Worm (Caenorhabditis elegans) whole organism, L3 larva: Measurements from ENCODE around the gene Y67D8B.5.

Source experiments
- R02D3.7 ChIP-seq: fragments of 150-350 bp; optimal IDR thresholded peaks from 2 replicates; lab custom pipeline; 2014; ENCODE audit warnings: missing biosample characterization, missing genetic modification characterization
- ZK546.5 ChIP-seq: sonication (generic microtip); optimal IDR thresholded peaks from 2 replicates; lab custom pipeline; 2017; ENCODE audit warnings: missing biosample characterization, missing genetic modification characterization
- aly-2 ChIP-seq: fragments of 150-350 bp; optimal IDR thresholded peaks from 2 replicates; lab custom pipeline; 2014; ENCODE audit warnings: missing biosample characterization, missing genetic modification characterization
- ama-1 ChIP-seq: fragments of 150-350 bp; optimal IDR thresholded peaks from 2 replicates; lab custom pipeline; 2018
- ceh-16 ChIP-seq: sonication (generic microtip); optimal IDR thresholded peaks from 2 replicates; lab custom pipeline; 2017; ENCODE audit warnings: missing biosample characterization, missing genetic modification characterization
- ceh-28 ChIP-seq: fragments of 150-350 bp; optimal IDR thresholded peaks from 2 replicates; lab custom pipeline; 2014; ENCODE audit warnings: missing biosample characterization, missing genetic modification reagents, missing genetic modification characterization
- ceh-82 ChIP-seq: fragments of 150-350 bp; optimal IDR thresholded peaks from 2 replicates; lab custom pipeline; 2014; ENCODE audit warnings: missing biosample characterization, missing genetic modification characterization
- ceh-9 ChIP-seq: sonication (generic microtip); optimal IDR thresholded peaks from 2 replicates; lab custom pipeline; 2018; ENCODE audit warnings: missing biosample characterization, missing genetic modification characterization
- daf-12 ChIP-seq: fragments of 150-350 bp; optimal IDR thresholded peaks from 2 replicates; lab custom pipeline; 2014; ENCODE audit warnings: missing biosample characterization, missing genetic modification reagents, missing genetic modification characterization
- egl-27 ChIP-seq: sonication (generic microtip); optimal IDR thresholded peaks from 4 replicates; lab custom pipeline; 2017; ENCODE audit warnings: missing biosample characterization, missing genetic modification reagents, missing genetic modification characterization
- egl-5 ChIP-seq: fragments of 150-350 bp; optimal IDR thresholded peaks from 2 replicates; lab custom pipeline; 2017; ENCODE audit warnings: missing biosample characterization, missing genetic modification reagents, missing genetic modification characterization, inconsistent platforms
- elt-1 ChIP-seq: fragments of 150-350 bp; optimal IDR thresholded peaks from 2 replicates; lab custom pipeline; 2014; ENCODE audit warnings: missing biosample characterization, missing genetic modification characterization
- elt-2 ChIP-seq: sonication (generic microtip); optimal IDR thresholded peaks from 2 replicates; lab custom pipeline; 2016; ENCODE audit warnings: missing genetic modification reagents, mild to moderate bottlenecking, missing genetic modification characterization, missing compliant biosample characterization
- elt-3 ChIP-seq, 3 experiments: fragments of 150-350 bp in 1 of 3; sonication (generic microtip) in 2 of 3; optimal IDR thresholded peaks; 2 replicates in 2 of 3; 4 replicates in 1 of 3; lab custom pipeline; 2014 to 2017; ENCODE audit warnings: missing biosample characterization in 3 of 3, missing genetic modification characterization in 3 of 3
- eor-1 ChIP-seq, 2 experiments: fragments of 150-350 bp; optimal IDR thresholded peaks; 2 replicates each; lab custom pipeline; 2014 to 2018; ENCODE audit warnings: missing biosample characterization in 2 of 2, missing genetic modification characterization in 2 of 2
- fkh-10 ChIP-seq: sonication (generic microtip); optimal IDR thresholded peaks from 2 replicates; lab custom pipeline; 2017; ENCODE audit warnings: missing biosample characterization, missing genetic modification reagents, missing genetic modification characterization
- fkh-2 ChIP-seq: fragments of 150-350 bp; optimal IDR thresholded peaks from 2 replicates; lab custom pipeline; 2014; ENCODE audit warnings: missing biosample characterization, missing genetic modification reagents, missing genetic modification characterization
- fos-1 ChIP-seq: fragments of 150-350 bp; optimal IDR thresholded peaks from 2 replicates; lab custom pipeline; 2014; ENCODE audit warnings: missing biosample characterization, missing genetic modification characterization
- hmg-11 ChIP-seq: sonication (generic microtip); optimal IDR thresholded peaks from 2 replicates; lab custom pipeline; 2016; ENCODE audit warnings: missing genetic modification characterization, missing compliant biosample characterization
- jun-1 ChIP-seq: fragments of 150-350 bp; optimal IDR thresholded peaks from 2 replicates; lab custom pipeline; 2014; ENCODE audit warnings: missing biosample characterization, missing genetic modification reagents, missing genetic modification characterization
- lin-15B ChIP-seq: fragments of 150-350 bp; optimal IDR thresholded peaks from 2 replicates; lab custom pipeline; 2014; ENCODE audit warnings: missing biosample characterization, missing genetic modification characterization
- lin-39 ChIP-seq: fragments of 150-350 bp; optimal IDR thresholded peaks from 2 replicates; lab custom pipeline; 2018; ENCODE audit warnings: missing biosample characterization, missing genetic modification reagents, missing genetic modification characterization
- lsy-12 ChIP-seq: sonication (generic microtip); optimal IDR thresholded peaks from 2 replicates; lab custom pipeline; 2016; ENCODE audit warnings: mild to moderate bottlenecking, missing genetic modification characterization, missing compliant biosample characterization
- mdl-1 ChIP-seq: fragments of 150-350 bp; optimal IDR thresholded peaks from 2 replicates; lab custom pipeline; 2014; ENCODE audit warnings: missing biosample characterization, missing genetic modification characterization
- mml-1 ChIP-seq: fragments of 150-350 bp; sonication (generic microtip); optimal IDR thresholded peaks from 3 replicates; lab custom pipeline; 2014; ENCODE audit warnings: missing biosample characterization, missing genetic modification characterization
- nfya-1 ChIP-seq: sonication (generic microtip); optimal IDR thresholded peaks from 2 replicates; lab custom pipeline; 2017; ENCODE audit warnings: missing genetic modification characterization, mild to moderate bottlenecking, missing compliant biosample characterization, antibody characterized with exemption, moderate library complexity; ENCODE audit not compliant: insufficient read depth
- nhr-11 ChIP-seq: fragments of 150-350 bp; optimal IDR thresholded peaks from 2 replicates; lab custom pipeline; 2014; ENCODE audit warnings: missing biosample characterization, missing genetic modification characterization
- nhr-12 ChIP-seq: fragments of 150-350 bp; optimal IDR thresholded peaks from 2 replicates; lab custom pipeline; 2014; ENCODE audit warnings: missing biosample characterization, missing genetic modification characterization
- nhr-23 ChIP-seq: fragments of 150-350 bp; optimal IDR thresholded peaks from 2 replicates; lab custom pipeline; 2014; ENCODE audit warnings: missing biosample characterization, missing genetic modification reagents, missing genetic modification characterization
- nhr-237 ChIP-seq: fragments of 150-350 bp; optimal IDR thresholded peaks from 2 replicates; lab custom pipeline; 2014; ENCODE audit warnings: missing biosample characterization, missing genetic modification characterization
- nhr-25 ChIP-seq: sonication (generic microtip); optimal IDR thresholded peaks from 2 replicates; lab custom pipeline; 2017; ENCODE audit warnings: missing biosample characterization, missing genetic modification characterization
- nhr-28 ChIP-seq: fragments of 150-350 bp; optimal IDR thresholded peaks from 2 replicates; lab custom pipeline; 2014; ENCODE audit warnings: missing biosample characterization, missing genetic modification characterization
- nhr-43 ChIP-seq: sonication (generic microtip); optimal IDR thresholded peaks from 2 replicates; lab custom pipeline; 2016; ENCODE audit warnings: mild to moderate bottlenecking, missing genetic modification characterization, missing compliant biosample characterization; ENCODE audit not compliant: poor library complexity, severe bottlenecking
- nhr-67 ChIP-seq: fragments of 150-350 bp; optimal IDR thresholded peaks from 2 replicates; lab custom pipeline; 2014; ENCODE audit warnings: missing biosample characterization, missing genetic modification characterization
- nhr-76 ChIP-seq: fragments of 150-350 bp; sonication (generic microtip); optimal IDR thresholded peaks from 5 replicates; lab custom pipeline; 2014; ENCODE audit warnings: missing biosample characterization, missing genetic modification characterization
- nhr-77 ChIP-seq: fragments of 150-350 bp; optimal IDR thresholded peaks from 2 replicates; lab custom pipeline; 2014; ENCODE audit warnings: missing biosample characterization, missing genetic modification characterization
- pha-4 ChIP-seq: fragments of 150-350 bp; optimal IDR thresholded peaks from 2 replicates; lab custom pipeline; 2014; ENCODE audit warnings: missing biosample characterization, missing genetic modification reagents, missing genetic modification characterization
- pqm-1 ChIP-seq: fragments of 150-350 bp; optimal IDR thresholded peaks from 2 replicates; lab custom pipeline; 2017; ENCODE audit warnings: missing biosample characterization, missing genetic modification characterization, inconsistent platforms
- sea-2 ChIP-seq: fragments of 150-350 bp; sonication (generic microtip); optimal IDR thresholded peaks from 4 replicates; lab custom pipeline; 2014; ENCODE audit warnings: missing biosample characterization, missing genetic modification reagents, missing genetic modification characterization
- skn-1 ChIP-seq: fragments of 150-350 bp; optimal IDR thresholded peaks from 2 replicates; lab custom pipeline; 2014; ENCODE audit warnings: missing biosample characterization, missing genetic modification characterization
- snpc-4 ChIP-seq: fragments of 150-350 bp; optimal IDR thresholded peaks from 2 replicates; lab custom pipeline; 2014; ENCODE audit warnings: missing biosample characterization, missing genetic modification characterization
- tbx-2 ChIP-seq: sonication (generic microtip); optimal IDR thresholded peaks from 2 replicates; lab custom pipeline; 2016; ENCODE audit warnings: mild to moderate bottlenecking, missing genetic modification characterization, missing compliant biosample characterization
- unc-39 ChIP-seq: sonication (generic microtip); optimal IDR thresholded peaks from 4 replicates; lab custom pipeline; 2017; ENCODE audit warnings: missing biosample characterization, missing genetic modification characterization
- unc-62 ChIP-seq: fragments of 150-350 bp; sonication (generic microtip); optimal IDR thresholded peaks from 4 replicates; lab custom pipeline; 2014; ENCODE audit warnings: missing biosample characterization, missing genetic modification reagents, missing genetic modification characterization
- zag-1 ChIP-seq: fragments of 150-350 bp; optimal IDR thresholded peaks from 2 replicates; lab custom pipeline; 2014; ENCODE audit warnings: missing biosample characterization, missing genetic modification characterization
- ztf-11 ChIP-seq: fragments of 150-350 bp; optimal IDR thresholded peaks from 2 replicates; lab custom pipeline; 2014; ENCODE audit warnings: missing biosample characterization, missing genetic modification characterization
- ztf-4 ChIP-seq: fragments of 150-350 bp; optimal IDR thresholded peaks from 2 replicates; lab custom pipeline; 2014; ENCODE audit warnings: missing biosample characterization, missing genetic modification characterization

The Y67D8B.5 gene

ce11 chrIV:3231644-3232043 is 29.5 kb downstream of the Y67D8B.5 start:
- TF ChIP-seq nhr-67 (tag; lab: Kevin White, UChicago), result no peak
- TF ChIP-seq nhr-76 (tag; lab: Kevin White, UChicago), result no peak
- peak; percentile 40 for TF ChIP-seq nhr-23 (tag; lab: Kevin White, UChicago)
- no peak for TF ChIP-seq fkh-2 (tag; lab: Kevin White, UChicago)
- TF ChIP-seq hmg-11 (tag; lab: Kevin White, UChicago), result no peak
- TF ChIP-seq elt-2 (tag; lab: Kevin White, UChicago), result peak; percentile 71
- no peak for TF ChIP-seq ceh-82 (tag; lab: Kevin White, UChicago)
- TF ChIP-seq ztf-4 (tag; lab: Kevin White, UChicago), result no peak
- no peak for TF ChIP-seq eor-1 (tag; optimal IDR thresholded peaks at IDR 0.05; lab: Kevin White, UChicago)
- TF ChIP-seq aly-2 (tag; lab: Kevin White, UChicago), result no peak
- no peak for TF ChIP-seq nhr-77
- no peak for TF ChIP-seq skn-1 (tag; lab: Kevin White, UChicago)
- no peak for TF ChIP-seq R02D3.7 (tag; lab: Kevin White, UChicago)
- TF ChIP-seq nhr-25, result no peak
- TF ChIP-seq nhr-237 (tag; lab: Kevin White, UChicago), result no peak
- no peak for TF ChIP-seq egl-5 (tag; lab: Kevin White, UChicago)
- peak; percentile 47 for TF ChIP-seq lin-39 (tag; lab: Kevin White, UChicago)
- no peak for TF ChIP-seq ceh-9 (tag; lab: Kevin White, UChicago)
- TF ChIP-seq daf-12, result no peak
- no peak for TF ChIP-seq nhr-11 (tag; lab: Kevin White, UChicago)
- TF ChIP-seq pqm-1, result peak; percentile 34
- TF ChIP-seq elt-3 (tag; optimal IDR thresholded peaks at IDR 0.05; lab: Kevin White, UChicago), result peak in 1 of 3 experiments; percentile 44
- no peak for TF ChIP-seq unc-39 (tag; lab: Kevin White, UChicago)
- peak; percentile 13 for TF ChIP-seq ama-1 (lab: Kevin White, UChicago)
- no peak for TF ChIP-seq nhr-43
- peak; percentile 34 for TF ChIP-seq snpc-4 (tag; lab: Kevin White, UChicago)
- no peak for TF ChIP-seq lsy-12 (tag; lab: Kevin White, UChicago)
- no peak for TF ChIP-seq egl-27
- TF ChIP-seq nhr-12 (tag; lab: Kevin White, UChicago), result no peak
- no peak for TF ChIP-seq fos-1 (tag; lab: Kevin White, UChicago)
- TF ChIP-seq unc-62 (GFP tag; lab: Kevin White, UChicago), result no peak
- TF ChIP-seq zag-1 (tag; lab: Kevin White, UChicago), result no peak
- TF ChIP-seq elt-1, result no peak
- no peak for TF ChIP-seq ceh-16 (tag; lab: Kevin White, UChicago)
- TF ChIP-seq jun-1, result no peak
- TF ChIP-seq nhr-28 (tag; lab: Kevin White, UChicago), result no peak
- no peak for TF ChIP-seq mdl-1 (tag; lab: Kevin White, UChicago)
- no peak for TF ChIP-seq sea-2 (GFP tag; lab: Kevin White, UChicago)
- TF ChIP-seq ztf-11 (tag; lab: Kevin White, UChicago), result no peak
- peak; percentile 11 for TF ChIP-seq nfya-1 (tag; lab: Kevin White, UChicago)
- no peak for TF ChIP-seq lin-15B (tag; lab: Kevin White, UChicago)
- TF ChIP-seq mml-1 (tag; lab: Kevin White, UChicago), result no peak
- no peak for TF ChIP-seq fkh-10 (GFP tag; lab: Kevin White, UChicago)
- TF ChIP-seq pha-4 (tag; lab: Kevin White, UChicago), result peak; percentile 32
- TF ChIP-seq ZK546.5, result no peak
- no peak for TF ChIP-seq tbx-2 (tag; lab: Kevin White, UChicago)
- TF ChIP-seq ceh-28 (tag; lab: Kevin White, UChicago), result no peak
- TF ChIP-seq, all 47 proteins: peak for 9
